Worm (Caenorhabditis elegans) whole organism, mixed stage, embryonic: ENCODE data around the gene gcy-3.
"Not testable (repeated sequence)": the region's sequence is repeated elsewhere in the genome, so short reads cannot be mapped to it uniquely, and the experiment has no call there.

Source experiments
- ceh-43 ChIP-seq: fragments of 200-800 bp; sonication (Bioruptor generic); optimal IDR thresholded peaks from 2 replicates; lab custom pipeline; 2018; ENCODE audit warnings: mild to moderate bottlenecking, missing genetic modification characterization, moderate library complexity, missing compliant biosample characterization
- drap-1 ChIP-seq: fragments of 200-800 bp; sonication (Bioruptor generic); optimal IDR thresholded peaks from 3 replicates; lab custom pipeline; 2018; ENCODE audit warnings: mild to moderate bottlenecking, missing genetic modification characterization, missing compliant biosample characterization
- elt-3 ChIP-seq: fragments of 150-350 bp; optimal IDR thresholded peaks from 2 replicates; lab custom pipeline; 2014; ENCODE audit warnings: missing biosample characterization, missing genetic modification characterization
- ham-2 ChIP-seq: fragments of 200-800 bp; sonication (Bioruptor generic); optimal IDR thresholded peaks from 2 replicates; lab custom pipeline; 2018; ENCODE audit warnings: mild to moderate bottlenecking, missing genetic modification characterization, missing compliant biosample characterization
- hlh-1 ChIP-seq: fragments of 150-350 bp; optimal IDR thresholded peaks from 2 replicates; lab custom pipeline; 2014; ENCODE audit warnings: missing biosample characterization, missing genetic modification reagents, missing genetic modification characterization
- lsy-2 ChIP-seq: fragments of 150-350 bp; optimal IDR thresholded peaks from 2 replicates; lab custom pipeline; 2014; ENCODE audit warnings: missing biosample characterization, missing genetic modification characterization
- nhr-237 ChIP-seq: fragments of 150-350 bp; optimal IDR thresholded peaks from 2 replicates; lab custom pipeline; 2014; ENCODE audit warnings: missing biosample characterization, missing genetic modification characterization
- nhr-28 ChIP-seq: fragments of 150-350 bp; optimal IDR thresholded peaks from 2 replicates; lab custom pipeline; 2014; ENCODE audit warnings: missing biosample characterization, missing genetic modification characterization
- nhr-76 ChIP-seq: sonication (generic microtip); optimal IDR thresholded peaks from 2 replicates; lab custom pipeline; 2017; ENCODE audit warnings: missing biosample characterization, missing genetic modification characterization
- pha-4 ChIP-seq: fragments of 150-350 bp; optimal IDR thresholded peaks from 2 replicates; lab custom pipeline; 2018; ENCODE audit warnings: missing biosample characterization, missing genetic modification reagents, missing genetic modification characterization
- snpc-4 ChIP-seq: fragments of 150-350 bp; optimal IDR thresholded peaks from 2 replicates; lab custom pipeline; 2014; ENCODE audit warnings: missing biosample characterization, missing genetic modification characterization
- sptf-1 ChIP-seq: sonication (generic microtip); optimal IDR thresholded peaks from 2 replicates; lab custom pipeline; 2017; ENCODE audit warnings: mild to moderate bottlenecking, missing genetic modification characterization, moderate library complexity, missing compliant biosample characterization

- not testable (repeated sequence) for TF ChIP-seq snpc-4 (tag; lab: Kevin White, UChicago); elt-3 (tag; lab: Kevin White, UChicago); nhr-237 (tag; lab: Kevin White, UChicago); sptf-1 (tag; lab: Kevin White, UChicago); drap-1 (GFP tag; lab: Kevin White, UChicago); ham-2 (GFP tag; lab: Kevin White, UChicago); nhr-28; pha-4; lsy-2 (tag; lab: Kevin White, UChicago); ceh-43 (GFP tag; lab: Kevin White, UChicago); hlh-1; nhr-76
Measured at ce11 chrII:9461881-9462280, 45.2 kb downstream of the gcy-3 start, which contains the start of gene chil-21.
